Fruit fly (Drosophila melanogaster) whole organism, prepupa: ENCODE data around the gene Sfp24Bb.

Source experiments
- Blimp-1 ChIP-seq: fragments of 200-800 bp; sonication (Bioruptor generic); optimal IDR thresholded peaks from 3 replicates; lab custom pipeline; 2017; ENCODE audit warnings: missing biosample characterization, missing genetic modification characterization, mild to moderate bottlenecking, moderate library complexity, missing genetic modification reagents
- CG10631 ChIP-seq: fragments of 200-800 bp; sonication (Bioruptor generic); optimal IDR thresholded peaks from 2 replicates; lab custom pipeline; 2016; ENCODE audit warnings: missing biosample characterization, missing genetic modification characterization
- CG10669 ChIP-seq: fragments of 200-800 bp; sonication (Bioruptor generic); optimal IDR thresholded peaks from 3 replicates; lab custom pipeline; 2018; ENCODE audit warnings: missing biosample characterization, mild to moderate bottlenecking, missing genetic modification characterization, moderate library complexity
- CG11294 ChIP-seq: fragments of 200-800 bp; sonication (Bioruptor generic); IDR thresholded peaks from 2 replicates; pipeline ENCODE4 v1.3.6; 2022; ENCODE audit warnings: missing biosample characterization, missing genetic modification characterization
- CG11902 ChIP-seq: fragments of 200-800 bp; sonication (Bioruptor generic); optimal IDR thresholded peaks from 3 replicates; lab custom pipeline; 2016; ENCODE audit warnings: missing biosample characterization, missing genetic modification characterization
- CG15336 ChIP-seq: fragments of 200-800 bp; sonication (Bioruptor generic); IDR thresholded peaks from 2 replicates; pipeline ENCODE4 v1.3.6; 2022; ENCODE audit warnings: missing biosample characterization, missing genetic modification characterization
- CG1621 ChIP-seq: fragments of 200-800 bp; sonication (Bioruptor generic); optimal IDR thresholded peaks from 3 replicates; lab custom pipeline; 2018; ENCODE audit warnings: missing biosample characterization, mild to moderate bottlenecking, missing genetic modification characterization
- CG16779 ChIP-seq: fragments of 200-800 bp; sonication (Bioruptor generic); optimal IDR thresholded peaks from 3 replicates; lab custom pipeline; 2017; ENCODE audit warnings: missing biosample characterization, mild to moderate bottlenecking, missing genetic modification characterization
- CG3032 ChIP-seq: fragments of 200-800 bp; optimal IDR thresholded peaks from 2 replicates; lab custom pipeline; 2019; ENCODE audit warnings: missing biosample characterization, mild to moderate bottlenecking, missing genetic modification characterization, moderate library complexity
- CG32006 ChIP-seq: fragments of 200-800 bp; sonication (Bioruptor generic); optimal IDR thresholded peaks from 3 replicates; lab custom pipeline; 2017; ENCODE audit warnings: missing biosample characterization, mild to moderate bottlenecking, missing genetic modification characterization
- CG34406 ChIP-seq: fragments of 200-800 bp; sonication (Bioruptor generic); optimal IDR thresholded peaks from 3 replicates; lab custom pipeline; 2016; ENCODE audit warnings: missing biosample characterization, missing genetic modification characterization
- CG4318 ChIP-seq: fragments of 200-800 bp; sonication (Bioruptor generic); optimal IDR thresholded peaks from 3 replicates; lab custom pipeline; 2017; ENCODE audit warnings: missing biosample characterization, mild to moderate bottlenecking, missing genetic modification characterization
- CG6808 ChIP-seq: fragments of 200-800 bp; sonication (Bioruptor generic); optimal IDR thresholded peaks from 3 replicates; lab custom pipeline; 2017; ENCODE audit warnings: missing biosample characterization, missing genetic modification characterization, mild to moderate bottlenecking, moderate library complexity, missing genetic modification reagents
- CG6854 ChIP-seq: fragments of 200-800 bp; sonication (Bioruptor generic); optimal IDR thresholded peaks from 2 replicates; lab custom pipeline; 2017; ENCODE audit warnings: missing biosample characterization, mild to moderate bottlenecking, missing genetic modification characterization
- CG7368 ChIP-seq: fragments of 200-800 bp; sonication (Bioruptor generic); optimal IDR thresholded peaks from 3 replicates; lab custom pipeline; 2016; ENCODE audit warnings: missing biosample characterization, missing genetic modification characterization
- CG8632 ChIP-seq: fragments of 200-800 bp; sonication (Bioruptor generic); optimal IDR thresholded peaks from 3 replicates; lab custom pipeline; 2016; ENCODE audit warnings: missing biosample characterization, missing genetic modification characterization
- Eip75B ChIP-seq: fragments of 200-800 bp; sonication (Bioruptor generic); optimal IDR thresholded peaks from 3 replicates; lab custom pipeline; 2016; ENCODE audit warnings: missing biosample characterization, missing genetic modification characterization
- Eip78C ChIP-seq: fragments of 200-800 bp; sonication (Bioruptor generic); peaks from one replicate; lab custom pipeline; 2016; ENCODE audit warnings: missing biosample characterization, missing genetic modification characterization
- Ets21C ChIP-seq: fragments of 200-800 bp; sonication (Bioruptor generic); optimal IDR thresholded peaks from 3 replicates; lab custom pipeline; 2016; ENCODE audit warnings: missing biosample characterization, missing genetic modification characterization
- Ets96B ChIP-seq: fragments of 200-800 bp; optimal IDR thresholded peaks from 2 replicates; lab custom pipeline; 2019; ENCODE audit warnings: missing biosample characterization, mild to moderate bottlenecking, missing genetic modification characterization, moderate library complexity
- Gug ChIP-seq: fragments of 200-800 bp; sonication (Bioruptor generic); IDR thresholded peaks from 2 replicates; pipeline ENCODE4 v1.3.6; 2022; ENCODE audit warnings: missing biosample characterization, missing genetic modification characterization
- Hr39 ChIP-seq: fragments of 200-800 bp; sonication (Bioruptor generic); optimal IDR thresholded peaks from 2 replicates; lab custom pipeline; 2016; ENCODE audit warnings: missing biosample characterization, missing genetic modification characterization
- Hr4 ChIP-seq: fragments of 200-800 bp; sonication (Bioruptor generic); optimal IDR thresholded peaks from 3 replicates; lab custom pipeline; 2016; ENCODE audit warnings: missing biosample characterization, missing genetic modification characterization
- Lpt ChIP-seq: fragments of 200-800 bp; sonication (Bioruptor generic); optimal IDR thresholded peaks from 3 replicates; lab custom pipeline; 2016; ENCODE audit warnings: missing biosample characterization, missing genetic modification characterization
- Met ChIP-seq: fragments of 200-800 bp; sonication (Bioruptor generic); optimal IDR thresholded peaks from 3 replicates; lab custom pipeline; 2016; ENCODE audit warnings: missing biosample characterization, missing genetic modification characterization
- OdsH ChIP-seq: fragments of 200-800 bp; sonication (Bioruptor generic); optimal IDR thresholded peaks from 3 replicates; lab custom pipeline; 2016; ENCODE audit warnings: missing biosample characterization, missing genetic modification characterization
- Sox14 ChIP-seq: fragments of 200-800 bp; sonication (Bioruptor generic); optimal IDR thresholded peaks from 3 replicates; lab custom pipeline; 2016; ENCODE audit warnings: missing biosample characterization, missing genetic modification characterization
- Sox15 ChIP-seq: fragments of 200-800 bp; sonication (Bioruptor generic); optimal IDR thresholded peaks from 3 replicates; lab custom pipeline; 2016; ENCODE audit warnings: missing biosample characterization, missing genetic modification characterization
- achi ChIP-seq: fragments of 200-800 bp; sonication (Bioruptor generic); optimal IDR thresholded peaks from 3 replicates; lab custom pipeline; 2016; ENCODE audit warnings: missing biosample characterization, missing genetic modification characterization
- acj6 ChIP-seq: fragments of 200-800 bp; sonication (Bioruptor generic); optimal IDR thresholded peaks from 3 replicates; lab custom pipeline; 2016; ENCODE audit warnings: missing biosample characterization, missing genetic modification characterization
- cyc ChIP-seq: fragments of 200-800 bp; sonication (Bioruptor generic); optimal IDR thresholded peaks from 3 replicates; lab custom pipeline; 2016; ENCODE audit warnings: missing biosample characterization, missing genetic modification characterization
- dac ChIP-seq: fragments of 200-800 bp; sonication (Bioruptor generic); optimal IDR thresholded peaks from 2 replicates; lab custom pipeline; 2017; ENCODE audit warnings: missing biosample characterization, mild to moderate bottlenecking, missing genetic modification characterization
- dsx ChIP-seq: fragments of 200-800 bp; optimal IDR thresholded peaks from 3 replicates; lab custom pipeline; 2019; ENCODE audit warnings: missing biosample characterization, mild to moderate bottlenecking, missing genetic modification characterization, moderate library complexity; ENCODE audit not compliant: poor library complexity, severe bottlenecking
- eg ChIP-seq: fragments of 200-800 bp; sonication (Bioruptor generic); IDR thresholded peaks from 3 replicates; pipeline ENCODE4 v1.3.6; 2022; ENCODE audit warnings: missing biosample characterization, missing genetic modification characterization
- fd59A ChIP-seq: fragments of 200-800 bp; sonication (Bioruptor generic); optimal IDR thresholded peaks from 2 replicates; lab custom pipeline; 2017; ENCODE audit warnings: missing biosample characterization, mild to moderate bottlenecking, missing genetic modification characterization, missing genetic modification reagents
- lz ChIP-seq: fragments of 200-800 bp; sonication (Bioruptor generic); optimal IDR thresholded peaks from 3 replicates; lab custom pipeline; 2016; ENCODE audit warnings: missing biosample characterization, missing genetic modification characterization
- salr ChIP-seq, 2 experiments: fragments of 200-800 bp; sonication (Bioruptor generic); optimal IDR thresholded peaks; 3 replicates each; lab custom pipeline; 2016 to 2018; ENCODE audit warnings: missing biosample characterization in 2 of 2, missing genetic modification characterization in 2 of 2, mild to moderate bottlenecking in 1 of 2
- spab ChIP-seq: fragments of 200-800 bp; sonication (Bioruptor generic); optimal IDR thresholded peaks from 2 replicates; lab custom pipeline; 2017; ENCODE audit warnings: missing biosample characterization, mild to moderate bottlenecking, missing genetic modification characterization, missing genetic modification reagents
- ss ChIP-seq, 2 experiments: fragments of 200-800 bp; sonication (Bioruptor generic); optimal IDR thresholded peaks; 2 replicates in 1 of 2; 3 replicates in 1 of 2; lab custom pipeline; 2017 to 2018; ENCODE audit warnings: mild to moderate bottlenecking in 2 of 2, missing biosample characterization in 2 of 2, missing genetic modification characterization in 2 of 2, moderate library complexity in 1 of 2
- topi ChIP-seq: fragments of 200-800 bp; sonication (Bioruptor generic); optimal IDR thresholded peaks from 3 replicates; lab custom pipeline; 2016; ENCODE audit warnings: missing biosample characterization, missing genetic modification characterization

Sfp24Bb gene

dm6 chr2L:3632047-3632880, 37.3 kb downstream of the Sfp24Bb start (continued):
- TF ChIP-seq CG7368 (GFP tag; lab: Kevin White, UChicago) (peak; percentile 98), Eip75B (GFP tag; lab: Kevin White, UChicago) (peak; percentile 98), lz (peak; percentile 94), Hr4 (GFP tag; lab: Kevin White, UChicago) (peak; percentile 93), CG11294 (GFP tag; lab: Robert Waterston, UW) (peak; percentile 98), CG6854 (GFP tag; lab: Kevin White, UChicago) (peak; percentile 97), cyc (GFP tag; lab: Kevin White, UChicago) (peak; percentile 95), Ets96B (tag; lab: Kevin White, UChicago) (peak; percentile 95), CG10631 (GFP tag; lab: Kevin White, UChicago) (peak; percentile 89), CG34406 (GFP tag; lab: Kevin White, UChicago) (peak; percentile 95), CG15336 (GFP tag; lab: Robert Waterston, UW) (peak; percentile 99), CG6808 (GFP tag; lab: Kevin White, UChicago) (peak; percentile 98), CG1621 (peak; percentile 92), achi (GFP tag; lab: Kevin White, UChicago) (peak; percentile 93), Lpt (GFP tag; lab: Kevin White, UChicago) (peak; percentile 90), CG11902 (GFP tag; lab: Kevin White, UChicago) (peak; percentile 88), CG16779 (peak; percentile 91), Gug (GFP tag; lab: Robert Waterston, UW) (peak; percentile 99), CG10669 (GFP tag; lab: Kevin White, UChicago) (peak; percentile 99), Hr39 (peak; percentile 95), Eip78C (peak; percentile 99), CG4318 (GFP tag; lab: Kevin White, UChicago) (peak; percentile 87), CG8632 (GFP tag; lab: Kevin White, UChicago) (peak; percentile 94), ss (GFP tag; optimal IDR thresholded peaks at IDR 0.05; lab: Kevin White, UChicago) (peak; percentile 90 to 91), fd59A (GFP tag; lab: Kevin White, UChicago) (peak; percentile 88), dac (peak; percentile 74), eg (peak; percentile 99), dsx (GFP tag; lab: Kevin White, UChicago) (peak; percentile 92), Sox15 (GFP tag; lab: Kevin White, UChicago) (peak; percentile 88)

DNA sequence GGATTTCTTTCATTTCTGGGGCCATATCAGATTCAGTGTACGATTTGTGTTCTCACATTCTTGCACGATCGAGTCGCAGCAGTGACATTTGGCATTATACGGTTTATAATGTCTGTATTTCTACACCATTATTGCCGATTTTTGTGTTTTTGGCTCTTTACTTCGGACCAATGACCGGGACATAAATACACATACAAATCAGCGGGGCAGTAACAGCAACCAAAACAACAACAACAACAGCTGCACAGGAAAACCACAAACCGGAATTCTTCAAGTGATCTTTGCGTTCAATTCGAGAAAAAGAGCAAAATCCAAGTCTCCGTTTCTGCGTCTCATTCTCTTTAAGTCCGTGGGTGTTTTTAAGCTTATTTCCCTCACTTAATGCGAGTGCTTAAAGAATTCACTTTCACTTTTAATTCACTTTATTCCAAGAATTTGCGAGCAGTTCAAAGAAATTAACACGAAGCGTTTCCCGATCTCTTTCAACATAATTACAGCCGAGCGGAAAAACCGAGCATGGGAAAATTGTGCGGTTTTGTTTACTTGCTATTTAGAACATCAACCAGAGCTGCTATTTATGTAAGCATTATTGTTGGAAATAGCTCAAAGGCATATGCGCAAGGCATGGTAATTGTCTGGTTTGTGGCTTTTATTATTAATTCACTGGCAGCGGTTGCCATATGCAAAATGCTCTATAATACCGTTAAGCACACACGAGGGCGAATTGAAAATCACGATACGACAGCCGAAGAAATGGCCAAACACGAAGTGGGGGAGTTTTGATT, 38.1 kb downstream of the Sfp24Bb start:
- TF ChIP-seq CG8632 (GFP tag; lab: Kevin White, UChicago) (no peak), Blimp-1 (GFP tag; lab: Kevin White, UChicago) (peak; percentile 91)

- no peak for TF ChIP-seq Sox14 (GFP tag; lab: Kevin White, UChicago)
- peak; percentile 62 for TF ChIP-seq Blimp-1 (GFP tag; lab: Kevin White, UChicago)
These were observed 38.8 kb downstream of the Sfp24Bb start for dm6 chr2L:3630763-3631162.

DNA sequence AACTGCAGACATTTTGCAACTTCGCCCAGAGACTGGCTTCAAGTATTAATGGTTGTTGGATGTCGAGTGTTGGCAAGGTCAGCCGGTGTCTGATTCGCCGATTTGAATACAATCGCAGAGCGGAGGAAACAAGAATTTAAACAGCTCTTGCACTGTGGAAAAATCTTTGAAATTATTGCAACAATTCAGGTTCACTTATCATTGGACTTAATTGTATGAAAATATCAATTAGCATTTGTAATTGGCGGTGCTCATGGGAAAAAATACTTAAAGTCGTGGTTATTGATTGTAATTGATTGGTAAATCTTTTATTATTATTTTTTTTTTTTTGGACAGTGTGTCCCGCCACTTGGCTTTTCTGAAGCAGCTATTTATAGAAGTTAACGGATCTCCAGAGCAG, 40.1 kb downstream of the Sfp24Bb start:
- TF ChIP-seq Met (GFP tag; lab: Kevin White, UChicago), result peak; percentile 70
- peak; percentile 25 to 79 for TF ChIP-seq salr (GFP tag; optimal IDR thresholded peaks at IDR 0.05; lab: Kevin White, UChicago)
- TF ChIP-seq acj6 (GFP tag; lab: Kevin White, UChicago), result peak; percentile 83
- peak; percentile 71 for TF ChIP-seq lz
- peak; percentile 83 for TF ChIP-seq topi
- peak; percentile 78 for TF ChIP-seq eg
- peak; percentile 65 for TF ChIP-seq CG7368 (GFP tag; lab: Kevin White, UChicago)
- TF ChIP-seq CG32006 (GFP tag; lab: Kevin White, UChicago), result peak; percentile 35
- TF ChIP-seq CG3032 (tag; lab: Kevin White, UChicago), result peak; percentile 75
- TF ChIP-seq achi (GFP tag; lab: Kevin White, UChicago), result peak; percentile 74
- peak; percentile 77 for TF ChIP-seq Sox15 (GFP tag; lab: Kevin White, UChicago)
- peak; percentile 86 for TF ChIP-seq Eip75B (GFP tag; lab: Kevin White, UChicago)
- TF ChIP-seq Ets96B (tag; lab: Kevin White, UChicago), result peak; percentile 87
- TF ChIP-seq cyc (GFP tag; lab: Kevin White, UChicago), result peak; percentile 76
- peak; percentile 54 for TF ChIP-seq Ets21C
- TF ChIP-seq Eip78C, result peak; percentile 94
- TF ChIP-seq OdsH (GFP tag; lab: Kevin White, UChicago), result peak; percentile 80
- TF ChIP-seq CG6808 (GFP tag; lab: Kevin White, UChicago), result peak; percentile 78
- TF ChIP-seq spab (GFP tag; lab: Kevin White, UChicago), result peak; percentile 78
- TF ChIP-seq CG11902 (GFP tag; lab: Kevin White, UChicago), result peak; percentile 77
- peak; percentile 75 for TF ChIP-seq fd59A (GFP tag; lab: Kevin White, UChicago)
